Fruit fly (Drosophila melanogaster): ENCODE results near the gene Cdlc2.

Gene Cdlc2

DNA sequence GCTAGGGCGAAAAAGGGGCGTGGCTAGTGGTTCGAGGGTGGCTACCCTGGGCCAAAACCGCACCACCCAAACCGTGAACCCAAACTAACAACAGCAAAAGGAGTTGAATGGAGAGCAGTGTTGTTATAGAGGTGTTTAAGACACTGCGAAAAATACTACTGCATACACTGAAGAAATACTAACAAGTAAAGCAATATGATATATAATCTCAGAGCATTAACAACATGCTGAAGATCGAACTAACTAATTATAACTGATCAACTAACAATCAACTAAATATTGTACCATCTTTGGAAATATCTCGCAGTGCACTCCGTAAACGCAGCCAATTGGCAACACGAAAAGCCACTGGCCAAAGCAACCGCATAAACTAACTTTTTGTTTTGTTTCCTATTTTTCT is 49.4 kb downstream of the Cdlc2 start:
- TF ChIP-seq Sp1 (GFP tag; optimal IDR thresholded peaks at IDR 0.05) (no peak), h (GFP tag; optimal IDR thresholded peaks at IDR 0.05) (no peak), foxo (GFP tag; optimal IDR thresholded peaks at IDR 0.05) (peak in 1 of 2 experiments; percentile 17), GATAd (GFP tag; optimal IDR thresholded peaks at IDR 0.05) (no peak)
